Fruit fly (Drosophila melanogaster) whole organism, embryonic: ENCODE data around the gene yellow-f.

Source experiments
- Ada2b ChIP-seq: fragments of 200-800 bp; sonication (Bioruptor generic); IDR thresholded peaks from 2 replicates; pipeline ENCODE4 v1.3.6; 2022; ENCODE audit warnings: missing biosample characterization, missing genetic modification characterization
- BEAF-32 ChIP-seq: fragments of 200-800 bp; sonication (Bioruptor generic); optimal IDR thresholded peaks from 3 replicates; lab custom pipeline; 2017; ENCODE audit warnings: missing biosample characterization, missing genetic modification characterization, mild to moderate bottlenecking, moderate library complexity, missing genetic modification reagents
- Bgb ChIP-seq: fragments of 200-800 bp; sonication (Bioruptor generic); IDR thresholded peaks from 2 replicates; pipeline ENCODE4 v1.3.6; 2022; ENCODE audit warnings: missing biosample characterization, missing genetic modification characterization; ENCODE audit not compliant: partially characterized antibody
- Bteb2 ChIP-seq: fragments of 200-800 bp; sonication (Bioruptor generic); optimal IDR thresholded peaks from 2 replicates; lab custom pipeline; 2016; ENCODE audit warnings: missing biosample characterization, missing genetic modification characterization
- CG12659 ChIP-seq: fragments of 200-800 bp; sonication (Bioruptor generic); optimal IDR thresholded peaks from 3 replicates; lab custom pipeline; 2017; ENCODE audit warnings: mild to moderate bottlenecking, missing biosample characterization, missing genetic modification reagents, missing genetic modification characterization
- CG13287 ChIP-seq: fragments of 200-800 bp; sonication (Bioruptor generic); IDR thresholded peaks from 2 replicates; pipeline ENCODE4 v1.3.6; 2022; ENCODE audit warnings: missing biosample characterization, missing genetic modification characterization; ENCODE audit not compliant: partially characterized antibody
- CG2116 ChIP-seq: fragments of 200-800 bp; sonication (Bioruptor generic); optimal IDR thresholded peaks from 3 replicates; lab custom pipeline; 2018; ENCODE audit warnings: missing biosample characterization, mild to moderate bottlenecking, missing genetic modification characterization
- CG2889 ChIP-seq: fragments of 200-800 bp; sonication (Bioruptor generic); IDR thresholded peaks from 3 replicates; pipeline ENCODE4 v1.3.6; 2022; ENCODE audit warnings: missing biosample characterization, missing genetic modification characterization
- CG31441 ChIP-seq: fragments of 200-800 bp; sonication (Bioruptor generic); IDR thresholded peaks from 2 replicates; pipeline ENCODE4 v1.3.6; 2022; ENCODE audit warnings: missing biosample characterization, missing genetic modification characterization
- CG34224 ChIP-seq: fragments of 200-800 bp; sonication (Bioruptor generic); IDR thresholded peaks from 3 replicates; pipeline ENCODE4 v1.3.6; 2022; ENCODE audit warnings: missing biosample characterization, missing genetic modification characterization; ENCODE audit not compliant: partially characterized antibody
- CG3995 ChIP-seq: fragments of 200-800 bp; sonication (Bioruptor generic); optimal IDR thresholded peaks from 3 replicates; lab custom pipeline; 2016; ENCODE audit warnings: missing biosample characterization, missing genetic modification characterization
- CG4617 ChIP-seq: fragments of 200-800 bp; sonication (Bioruptor generic); optimal IDR thresholded peaks from 3 replicates; lab custom pipeline; 2016; ENCODE audit warnings: missing biosample characterization, missing genetic modification characterization, borderline replicate concordance
- CHES-1-like ChIP-seq: fragments of 200-800 bp; sonication (Bioruptor generic); optimal IDR thresholded peaks from 2 replicates; lab custom pipeline; 2016; ENCODE audit warnings: missing biosample characterization, missing genetic modification characterization
- Dll ChIP-seq: fragments of 200-800 bp; sonication (Bioruptor generic); IDR thresholded peaks from 4 replicates; pipeline ENCODE4 v1.3.6; 2022; ENCODE audit warnings: missing biosample characterization, missing genetic modification characterization; ENCODE audit not compliant: partially characterized antibody
- Dref ChIP-seq: fragments of 200-800 bp; sonication (Bioruptor generic); IDR thresholded peaks from 2 replicates; pipeline ENCODE4 v1.3.6; 2022; ENCODE audit warnings: missing biosample characterization, missing genetic modification characterization
- E2f2 ChIP-seq: fragments of 200-800 bp; sonication (Bioruptor generic); IDR thresholded peaks from 2 replicates; pipeline ENCODE4 v1.3.6; 2022; ENCODE audit warnings: missing biosample characterization, missing genetic modification characterization
- Lim3 ChIP-seq: fragments of 200-800 bp; sonication (Bioruptor generic); IDR thresholded peaks from 2 replicates; pipeline ENCODE4 v1.3.6; 2022; ENCODE audit warnings: missing biosample characterization, missing genetic modification characterization
- MBD-R2 ChIP-seq: fragments of 200-800 bp; sonication (Bioruptor generic); IDR thresholded peaks from 2 replicates; pipeline ENCODE4 v1.3.6; 2022; ENCODE audit warnings: missing biosample characterization, missing genetic modification characterization
- Med ChIP-seq: fragments of 200-800 bp; sonication (Bioruptor generic); peaks from one replicate; lab custom pipeline; 2016; ENCODE audit warnings: missing biosample characterization, missing genetic modification characterization, mild to moderate bottlenecking, inconsistent platforms, moderate library complexity
- Myb ChIP-seq: fragments of 200-800 bp; sonication (Bioruptor generic); optimal IDR thresholded peaks from 2 replicates; lab custom pipeline; 2016; ENCODE audit warnings: missing biosample characterization, missing genetic modification characterization
- NK7.1 ChIP-seq: fragments of 200-800 bp; sonication (Bioruptor generic); optimal IDR thresholded peaks from 3 replicates; lab custom pipeline; 2016; ENCODE audit warnings: missing biosample characterization, missing genetic modification characterization
- Pdp1 ChIP-seq, 2 experiments: fragments of 200-800 bp; sonication (Bioruptor generic); optimal IDR thresholded peaks; 3 replicates each; lab custom pipeline; 2016; ENCODE audit warnings: missing biosample characterization in 2 of 2, missing genetic modification characterization in 2 of 2, mild to moderate bottlenecking in 1 of 2, moderate library complexity in 1 of 2
- Scr ChIP-seq: fragments of 200-800 bp; sonication (Bioruptor generic); IDR thresholded peaks from 2 replicates; pipeline ENCODE4 v1.3.6; 2022; ENCODE audit warnings: missing biosample characterization, missing genetic modification characterization; ENCODE audit not compliant: partially characterized antibody
- Sox100B ChIP-seq: fragments of 200-800 bp; sonication (Bioruptor generic); optimal IDR thresholded peaks from 3 replicates; lab custom pipeline; 2018; ENCODE audit warnings: missing biosample characterization, mild to moderate bottlenecking, missing genetic modification characterization
- Taf1 ChIP-seq: fragments of 200-800 bp; sonication (Bioruptor generic); IDR thresholded peaks from 2 replicates; pipeline ENCODE4 v1.3.6; 2022; ENCODE audit warnings: missing biosample characterization, missing genetic modification characterization
- amos ChIP-seq: fragments of 200-800 bp; sonication (Bioruptor generic); IDR thresholded peaks from 2 replicates; pipeline ENCODE4 v1.3.6; 2022; ENCODE audit warnings: missing biosample characterization, missing genetic modification characterization; ENCODE audit not compliant: partially characterized antibody
- ase ChIP-seq: fragments of 200-800 bp; sonication (Bioruptor generic); IDR thresholded peaks from 3 replicates; pipeline ENCODE4 v1.3.6; 2022; ENCODE audit warnings: missing biosample characterization, missing genetic modification characterization
- ato ChIP-seq: fragments of 200-800 bp; sonication (Bioruptor generic); IDR thresholded peaks from 2 replicates; pipeline ENCODE4 v1.3.6; 2022; ENCODE audit warnings: missing biosample characterization, missing genetic modification characterization; ENCODE audit not compliant: partially characterized antibody
- bbx ChIP-seq: fragments of 200-800 bp; sonication (Bioruptor generic); IDR thresholded peaks from 2 replicates; pipeline ENCODE4 v1.3.6; 2022; ENCODE audit warnings: missing biosample characterization, missing genetic modification characterization; ENCODE audit not compliant: partially characterized antibody
- bsh ChIP-seq, 2 experiments: fragments of 200-800 bp; sonication (Bioruptor generic); optimal IDR thresholded peaks; 2 replicates each; lab custom pipeline; 2017 to 2018; ENCODE audit warnings: mild to moderate bottlenecking in 2 of 2, missing biosample characterization in 2 of 2, missing genetic modification characterization in 2 of 2, moderate library complexity in 1 of 2
- cas ChIP-seq: fragments of 200-800 bp; sonication (Bioruptor generic); IDR thresholded peaks from 2 replicates; pipeline ENCODE4 v1.3.6; 2022; ENCODE audit warnings: missing biosample characterization, missing genetic modification characterization
- cato ChIP-seq: fragments of 200-800 bp; sonication (Bioruptor generic); optimal IDR thresholded peaks from 2 replicates; lab custom pipeline; 2016; ENCODE audit warnings: missing biosample characterization, missing genetic modification characterization, borderline replicate concordance
- ci ChIP-seq: fragments of 200-800 bp; sonication (Bioruptor generic); IDR thresholded peaks from 3 replicates; pipeline ENCODE4 v1.3.6; 2022; ENCODE audit warnings: missing biosample characterization, missing genetic modification characterization
- fd96Cb ChIP-seq: fragments of 200-800 bp; sonication (Bioruptor generic); optimal IDR thresholded peaks from 2 replicates; lab custom pipeline; 2018; ENCODE audit warnings: missing biosample characterization, mild to moderate bottlenecking, missing genetic modification characterization, moderate library complexity
- fu2 ChIP-seq: fragments of 200-800 bp; sonication (Bioruptor generic); optimal IDR thresholded peaks from 2 replicates; lab custom pipeline; 2016; ENCODE audit warnings: missing biosample characterization, missing genetic modification characterization
- gfzf ChIP-seq: fragments of 200-800 bp; sonication (Bioruptor generic); optimal IDR thresholded peaks from 2 replicates; lab custom pipeline; 2016; ENCODE audit warnings: missing biosample characterization, mild to moderate bottlenecking, missing genetic modification characterization, moderate library complexity
- hb ChIP-seq: fragments of 200-800 bp; sonication (Bioruptor generic); IDR thresholded peaks from 3 replicates; pipeline ENCODE4 v1.3.6; 2022; ENCODE audit warnings: missing biosample characterization, missing genetic modification characterization; ENCODE audit not compliant: partially characterized antibody
- hbn ChIP-seq: fragments of 200-800 bp; sonication (Bioruptor generic); IDR thresholded peaks from 2 replicates; pipeline ENCODE4 v1.3.6; 2022; ENCODE audit warnings: missing biosample characterization, missing genetic modification characterization; ENCODE audit not compliant: partially characterized antibody
- knrl ChIP-seq: fragments of 200-800 bp; sonication (Bioruptor generic); IDR thresholded peaks from 3 replicates; pipeline ENCODE4 v1.3.6; 2022; ENCODE audit warnings: missing biosample characterization, missing genetic modification characterization; ENCODE audit not compliant: partially characterized antibody
- mld ChIP-seq: fragments of 200-800 bp; sonication (Bioruptor generic); IDR thresholded peaks from 3 replicates; pipeline ENCODE4 v1.3.6; 2022; ENCODE audit warnings: missing biosample characterization, missing genetic modification characterization; ENCODE audit not compliant: partially characterized antibody
- nerfin-2 ChIP-seq: fragments of 200-800 bp; sonication (Bioruptor generic); IDR thresholded peaks from 2 replicates; pipeline ENCODE4 v1.3.6; 2022; ENCODE audit warnings: missing biosample characterization, missing genetic modification characterization; ENCODE audit not compliant: partially characterized antibody
- pzg ChIP-seq: fragments of 200-800 bp; sonication (Bioruptor generic); optimal IDR thresholded peaks from 3 replicates; lab custom pipeline; 2018; ENCODE audit warnings: missing biosample characterization, mild to moderate bottlenecking, missing genetic modification characterization, moderate library complexity
- stwl ChIP-seq: fragments of 200-800 bp; sonication (Bioruptor generic); optimal IDR thresholded peaks from 3 replicates; lab custom pipeline; 2018; ENCODE audit warnings: missing biosample characterization, mild to moderate bottlenecking, missing genetic modification characterization, moderate library complexity
- tna ChIP-seq: fragments of 200-800 bp; sonication (Bioruptor generic); IDR thresholded peaks from 2 replicates; pipeline ENCODE4 v1.3.6; 2022; ENCODE audit warnings: missing biosample characterization, missing genetic modification characterization; ENCODE audit not compliant: partially characterized antibody
- trem ChIP-seq: fragments of 200-800 bp; optimal IDR thresholded peaks from 3 replicates; lab custom pipeline; 2019; ENCODE audit warnings: missing biosample characterization, mild to moderate bottlenecking, missing genetic modification characterization, moderate library complexity
- unc-4 ChIP-seq: fragments of 200-800 bp; sonication (Bioruptor generic); IDR thresholded peaks from 2 replicates; pipeline ENCODE4 v1.3.6; 2022; ENCODE audit warnings: missing biosample characterization, missing genetic modification characterization; ENCODE audit not compliant: partially characterized antibody
- zen ChIP-seq: fragments of 200-800 bp; sonication (Bioruptor generic); optimal IDR thresholded peaks from 3 replicates; lab custom pipeline; 2018; ENCODE audit warnings: missing biosample characterization, mild to moderate bottlenecking, missing genetic modification characterization, moderate library complexity
- zen2 ChIP-seq: fragments of 200-800 bp; sonication (Bioruptor generic); IDR thresholded peaks from 3 replicates; pipeline ENCODE4 v1.3.6; 2022; ENCODE audit warnings: missing biosample characterization, missing genetic modification characterization; ENCODE audit not compliant: partially characterized antibody

The yellow-f gene

dm6 chr3R:12995522-12995921 lies 2.5 kb upstream of the yellow-f start, which contains the start of gene CG7488 (continued):
- TF ChIP-seq ato (GFP tag; lab: Robert Waterston, UW) (peak; percentile 61; the same call in 1 of the 2 replicates), Taf1 (GFP tag; lab: Robert Waterston, UW) (no peak), CHES-1-like (GFP tag; lab: Kevin White, UChicago) (no peak), CG12659 (GFP tag; lab: Kevin White, UChicago) (peak; percentile 17), E2f2 (GFP tag; lab: Robert Waterston, UW) (peak; percentile 91), fd96Cb (no peak), CG4617 (GFP tag; lab: Kevin White, UChicago) (peak; percentile 30), Lim3 (GFP tag; lab: Robert Waterston, UW) (no peak), Sox100B (GFP tag; lab: Kevin White, UChicago) (no peak), Myb (GFP tag; lab: Kevin White, UChicago) (peak; percentile 13), hb (GFP tag; lab: Robert Waterston, UW) (peak; percentile 75; the same call in 1 of the 3 replicates), zen2 (GFP tag; lab: Robert Waterston, UW) (peak; percentile 84), CG2116 (GFP tag; lab: Kevin White, UChicago) (peak; percentile 80), Ada2b (GFP tag; lab: Robert Waterston, UW) (no peak), Dref (GFP tag; lab: Robert Waterston, UW) (peak; percentile 80), CG13287 (GFP tag; lab: Robert Waterston, UW) (peak; percentile 92), Dll (GFP tag; lab: Robert Waterston, UW) (peak; percentile 92), fu2 (GFP tag; lab: Kevin White, UChicago) (no peak), bbx (GFP tag; lab: Robert Waterston, UW) (peak; percentile 87), hbn (GFP tag; lab: Robert Waterston, UW) (peak; percentile 84), Bteb2 (GFP tag; lab: Kevin White, UChicago) (no peak), MBD-R2 (GFP tag; lab: Robert Waterston, UW) (peak; percentile 62), BEAF-32 (GFP tag; lab: Kevin White, UChicago) (peak; percentile 71), trem (tag; lab: Kevin White, UChicago) (peak; percentile 59), bsh (GFP tag; optimal IDR thresholded peaks at IDR 0.05; lab: Kevin White, UChicago) (no peak), Bgb (peak; percentile 85), CG3995 (GFP tag; lab: Kevin White, UChicago) (peak; percentile 81), nerfin-2 (GFP tag; lab: Robert Waterston, UW) (peak; percentile 81; the same call in 1 of the 2 replicates), gfzf (GFP tag; lab: Kevin White, UChicago) (peak; percentile 13), Pdp1 (GFP tag; optimal IDR thresholded peaks at IDR 0.05; lab: Kevin White, UChicago) (peak in 1 of 2 experiments; percentile 86), Med (GFP tag; lab: Kevin White, UChicago) (peak; percentile 57), ci (no peak), NK7.1 (GFP tag; lab: Kevin White, UChicago) (no peak), cas (no peak), zen (tag; lab: Kevin White, UChicago) (peak; percentile 27), cato (GFP tag; lab: Kevin White, UChicago) (no peak), amos (GFP tag; lab: Robert Waterston, UW) (peak; percentile 72; the same call in 1 of the 2 replicates), CG2889 (no peak), Scr (GFP tag; lab: Robert Waterston, UW) (peak; percentile 80), unc-4 (GFP tag; lab: Robert Waterston, UW) (peak; percentile 86), pzg (GFP tag; lab: Kevin White, UChicago) (peak; percentile 48), mld (peak; percentile 83; the same call in 2 of the 3 replicates), CG34224 (peak; percentile 97), ase (GFP tag; lab: Robert Waterston, UW) (0 out of 3 replicates have a peak, but pooled peaks have one; percentile 19), tna (peak; percentile 85), CG31441 (GFP tag; lab: Robert Waterston, UW) (no peak), stwl (tag; lab: Kevin White, UChicago) (peak; percentile 26), knrl (GFP tag; lab: Robert Waterston, UW) (peak; percentile 60; the same call in 2 of the 3 replicates)
